Fruit fly (Drosophila melanogaster) S2 (cell line): ENCODE measurements around the gene emei.

Source experiments
- CG8478 ChIP-seq: fragments of >200 bp; optimal IDR thresholded peaks from 2 replicates; lab custom pipeline; 2018
- CTCF ChIP-seq, 2 experiments: fragments of >200 bp; optimal IDR thresholded peaks; 2 replicates each; lab custom pipeline; 2018

- TF ChIP-seq CG8478 (no peak), CTCF (optimal IDR thresholded peaks at IDR 0.05; lab: Kevin White, UChicago) (no peak)
These were observed 8.2 kb downstream of the emei start for dm6 chr3L:11117733-11118132.
